Fruit fly (Drosophila melanogaster): Measurements from ENCODE around the gene Nf-YB.

Nf-YB gene

dm6 chr2L:19784827-19785569 is 49.2 kb downstream of the Nf-YB start:
- TF ChIP-seq CG17801 (GFP tag; optimal IDR thresholded peaks at IDR 0.05; ENCODE audit: partially characterized antibody): no peak
